Fruit fly (Drosophila melanogaster) whole organism, pupa: ENCODE results near the gene CAH9.

Source experiments
- CG34367 ChIP-seq: fragments of 200-800 bp; sonication (Bioruptor generic); optimal IDR thresholded peaks from 2 replicates; lab custom pipeline; 2018; ENCODE audit warnings: missing biosample characterization, mild to moderate bottlenecking, missing genetic modification characterization
- CG8301 ChIP-seq: fragments of 200-800 bp; sonication (Bioruptor generic); optimal IDR thresholded peaks from 2 replicates; lab custom pipeline; 2018; ENCODE audit warnings: missing biosample characterization, mild to moderate bottlenecking, missing genetic modification characterization
- D1 ChIP-seq: fragments of 200-800 bp; sonication (Bioruptor generic); optimal IDR thresholded peaks from 2 replicates; lab custom pipeline; 2018; ENCODE audit warnings: missing biosample characterization, mild to moderate bottlenecking, missing genetic modification characterization, moderate library complexity
- Pif1A ChIP-seq: fragments of 200-800 bp; sonication (Bioruptor generic); optimal IDR thresholded peaks from 3 replicates; lab custom pipeline; 2016; ENCODE audit warnings: missing biosample characterization, missing genetic modification characterization
- rn ChIP-seq: fragments of 200-800 bp; sonication (Bioruptor generic); IDR thresholded peaks from 2 replicates; pipeline ENCODE4 v1.3.6; 2022; ENCODE audit warnings: missing biosample characterization, missing genetic modification characterization

DNA sequence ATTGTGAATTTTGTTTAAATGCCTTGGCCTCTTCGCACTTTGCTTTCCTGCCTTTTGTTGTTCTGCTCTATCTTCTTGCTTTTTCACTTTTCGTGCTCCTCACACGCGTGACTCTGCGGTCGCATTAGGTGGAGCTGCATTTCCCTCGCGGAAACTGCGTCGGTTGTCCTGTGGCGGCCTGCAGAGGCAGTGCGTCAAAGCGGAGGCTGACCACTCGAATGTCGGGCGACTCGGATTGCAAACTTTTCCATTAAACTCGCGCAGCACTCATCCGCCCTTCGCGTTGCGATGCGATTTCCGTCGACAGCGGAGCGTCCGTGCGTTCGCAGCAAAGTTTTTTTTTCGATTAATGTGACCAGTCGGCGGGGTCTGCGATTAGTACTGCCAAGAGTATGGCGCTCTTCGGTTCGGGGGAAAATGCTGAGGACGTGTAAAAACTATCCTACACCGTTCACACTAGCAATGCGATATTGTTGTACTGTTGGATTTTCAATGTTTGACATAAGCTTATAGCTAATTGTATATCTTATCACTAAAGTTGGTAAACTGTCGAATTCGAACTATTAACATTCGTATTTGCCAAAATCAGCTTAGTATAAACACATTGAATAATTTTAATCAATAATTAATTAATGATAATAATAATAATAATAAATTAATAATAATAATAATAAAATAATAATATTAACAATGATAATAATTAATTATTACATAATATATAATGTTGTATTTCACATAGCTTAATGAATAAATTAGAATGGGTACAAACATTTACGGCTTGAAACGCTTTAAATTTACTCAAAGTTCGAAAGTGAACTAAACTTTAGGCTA lies 44.9 kb upstream of the CAH9 start, which contains the start of gene CG6051:
- TF ChIP-seq D1 (tag; lab: Kevin White, UChicago), result no peak
- TF ChIP-seq Pif1A (GFP tag; lab: Kevin White, UChicago), result no peak
- peak; percentile 24 for TF ChIP-seq CG8301 (tag; lab: Kevin White, UChicago)
- no peak for TF ChIP-seq rn (GFP tag; lab: Robert Waterston, UW)
- no peak for TF ChIP-seq CG34367 (tag; lab: Kevin White, UChicago)
